Worm (Caenorhabditis elegans) whole organism, young adult: ENCODE data around the gene cpr-4.

Source experiments
- D2030.7 ChIP-seq: fragments of 200-800 bp; sonication (Bioruptor generic); IDR thresholded peaks from 2 replicates; pipeline ENCODE4 v1.3.6; 2022; ENCODE audit warnings: missing genetic modification reagents, missing genetic modification characterization, missing compliant biosample characterization
- F23B12.7 ChIP-seq: sonication (generic microtip); optimal IDR thresholded peaks from 2 replicates; lab custom pipeline; 2017; ENCODE audit warnings: missing genetic modification characterization, mild to moderate bottlenecking, missing compliant biosample characterization, antibody characterized with exemption, moderate library complexity; ENCODE audit not compliant: insufficient read depth
- F49E8.2 ChIP-seq: sonication (generic microtip); optimal IDR thresholded peaks from 3 replicates; lab custom pipeline; 2017; ENCODE audit warnings: missing genetic modification characterization, mild to moderate bottlenecking, missing compliant biosample characterization, antibody characterized with exemption, moderate library complexity; ENCODE audit not compliant: insufficient read depth
- F52B5.7 ChIP-seq: sonication (generic microtip); optimal IDR thresholded peaks from 2 replicates; lab custom pipeline; 2016; ENCODE audit warnings: mild to moderate bottlenecking, missing genetic modification characterization, missing compliant biosample characterization
- K12H6.12 ChIP-seq: fragments of 200-800 bp; sonication (Bioruptor generic); optimal IDR thresholded peaks from 2 replicates; lab custom pipeline; 2018; ENCODE audit warnings: mild to moderate bottlenecking, missing genetic modification characterization, missing compliant biosample characterization
- Y67H2A.10 ChIP-seq: fragments of 200-800 bp; sonication (Bioruptor generic); conservative IDR thresholded peaks from 2 replicates; pipeline ENCODE4 v1.3.6; 2022; ENCODE audit warnings: missing genetic modification reagents, missing genetic modification characterization, missing compliant biosample characterization
- Y95B8A.8 ChIP-seq: fragments of 200-800 bp; sonication (Bioruptor generic); IDR thresholded peaks from 2 replicates; pipeline ENCODE4 v1.3.6; 2022; ENCODE audit warnings: missing genetic modification reagents, missing genetic modification characterization, missing compliant biosample characterization
- ama-1 ChIP-seq, 3 experiments: fragments of 150-350 bp in 1 of 3; sonication (generic microtip) in 2 of 3; optimal IDR thresholded peaks; 2 replicates each; lab custom pipeline; 2014 to 2018; ENCODE audit warnings: missing biosample characterization in 2 of 3, missing genetic modification characterization in 2 of 3, missing genetic modification reagents in 2 of 3
- atf-7 ChIP-seq: sonication (generic microtip); optimal IDR thresholded peaks from 2 replicates; lab custom pipeline; 2017; ENCODE audit warnings: mild to moderate bottlenecking, missing genetic modification characterization, missing compliant biosample characterization
- attf-5 ChIP-seq: fragments of 200-800 bp; sonication (Bioruptor generic); optimal IDR thresholded peaks from 2 replicates; lab custom pipeline; 2018; ENCODE audit warnings: mild to moderate bottlenecking, missing genetic modification characterization, missing compliant biosample characterization
- cebp-1 ChIP-seq, 2 experiments: fragments of 200-800 bp in 1 of 2; sonication (Bioruptor generic) in 1 of 2; sonication (generic microtip) in 1 of 2; IDR thresholded peaks in 1 of 2; optimal IDR thresholded peaks in 1 of 2; 2 replicates each; pipeline versions ENCODE4 v1.3.6 to Lab custom; 2017 to 2022; ENCODE audit warnings: missing compliant biosample characterization in 2 of 2, missing genetic modification characterization in 2 of 2, mild to moderate bottlenecking in 1 of 2, missing genetic modification reagents in 1 of 2, moderate library complexity in 1 of 2
- ceh-58 ChIP-seq: fragments of 200-800 bp; sonication (Bioruptor generic); IDR thresholded peaks from 2 replicates; pipeline ENCODE4 v1.3.6; 2022; ENCODE audit warnings: missing genetic modification characterization, missing compliant biosample characterization
- ceh-91 ChIP-seq: fragments of 200-800 bp; sonication (Bioruptor generic); IDR thresholded peaks from 2 replicates; pipeline ENCODE4 v1.3.6; 2022; ENCODE audit warnings: missing genetic modification reagents, missing genetic modification characterization, missing compliant biosample characterization
- die-1 ChIP-seq: sonication (generic microtip); optimal IDR thresholded peaks from 2 replicates; lab custom pipeline; 2016; ENCODE audit warnings: missing genotype, mild to moderate bottlenecking, missing genetic modification characterization, missing compliant biosample characterization
- dpff-1 ChIP-seq: sonication (generic microtip); optimal IDR thresholded peaks from 2 replicates; lab custom pipeline; 2017; ENCODE audit warnings: mild to moderate bottlenecking, missing genetic modification characterization, missing compliant biosample characterization
- dpl-1 ChIP-seq: fragments of 150-350 bp; optimal IDR thresholded peaks from 2 replicates; lab custom pipeline; 2014; ENCODE audit warnings: missing biosample characterization, missing genetic modification reagents, missing genetic modification characterization
- egl-44 ChIP-seq: fragments of 200-800 bp; sonication (Bioruptor generic); IDR thresholded peaks from 2 replicates; pipeline ENCODE4 v1.3.6; 2022; ENCODE audit warnings: missing genetic modification reagents, missing genetic modification characterization, missing compliant biosample characterization
- egrh-3 ChIP-seq: fragments of 200-800 bp; sonication (Bioruptor generic); IDR thresholded peaks from 2 replicates; pipeline ENCODE4 v1.3.6; 2022; ENCODE audit warnings: missing genetic modification reagents, missing genetic modification characterization, missing compliant biosample characterization
- fkh-3 ChIP-seq: sonication (generic microtip); optimal IDR thresholded peaks from 2 replicates; lab custom pipeline; 2016; ENCODE audit warnings: mild to moderate bottlenecking, missing genetic modification characterization, missing compliant biosample characterization
- hmg-1.2 ChIP-seq: fragments of 200-800 bp; sonication (Bioruptor generic); IDR thresholded peaks from 2 replicates; pipeline ENCODE4 v1.3.6; 2022; ENCODE audit warnings: missing genetic modification reagents, missing genetic modification characterization, missing compliant biosample characterization
- hmg-20 ChIP-seq: fragments of 200-800 bp; sonication (Bioruptor generic); IDR thresholded peaks from 2 replicates; pipeline ENCODE4 v1.3.6; 2022; ENCODE audit warnings: missing genetic modification reagents, missing genetic modification characterization, missing compliant biosample characterization
- hsf-1 ChIP-seq: fragments of 200-800 bp; sonication (Bioruptor generic); IDR thresholded peaks from 2 replicates; pipeline ENCODE4 v1.3.6; 2022; ENCODE audit warnings: missing genetic modification reagents, missing genetic modification characterization, missing compliant biosample characterization
- let-607 ChIP-seq, 2 experiments: fragments of 200-800 bp in 1 of 2; sonication (Bioruptor generic) in 1 of 2; sonication (generic microtip) in 1 of 2; optimal IDR thresholded peaks; 2 replicates each; lab custom pipeline; 2016 to 2018; ENCODE audit warnings: mild to moderate bottlenecking in 2 of 2, missing compliant biosample characterization in 2 of 2, missing genetic modification characterization in 2 of 2, moderate library complexity in 2 of 2, missing genotype in 1 of 2
- lin-26 ChIP-seq: fragments of 200-800 bp; sonication (Bioruptor generic); IDR thresholded peaks from 2 replicates; pipeline ENCODE4 v1.3.6; 2022; ENCODE audit warnings: missing genetic modification reagents, missing genetic modification characterization, missing compliant biosample characterization
- madf-8 ChIP-seq: fragments of 200-800 bp; sonication (Bioruptor generic); conservative IDR thresholded peaks from 2 replicates; pipeline ENCODE4 v1.3.6; 2022; ENCODE audit warnings: missing genetic modification reagents, missing genetic modification characterization, missing compliant biosample characterization
- mel-28 ChIP-seq: sonication (generic microtip); optimal IDR thresholded peaks from 2 replicates; lab custom pipeline; 2016; ENCODE audit warnings: borderline replicate concordance, mild to moderate bottlenecking, missing genetic modification characterization, missing compliant biosample characterization
- nfya-1 ChIP-seq: sonication (generic microtip); optimal IDR thresholded peaks from 2 replicates; lab custom pipeline; 2017; ENCODE audit warnings: antibody characterized with exemption, missing compliant biosample characterization, missing genetic modification characterization, borderline replicate concordance; ENCODE audit not compliant: insufficient read depth
- nfyb-1 ChIP-seq: fragments of 200-800 bp; sonication (Bioruptor generic); IDR thresholded peaks from 2 replicates; pipeline ENCODE4 v1.3.6; 2022; ENCODE audit warnings: missing genetic modification reagents, missing genetic modification characterization, missing compliant biosample characterization
- nhr-80 ChIP-seq: sonication (generic microtip); optimal IDR thresholded peaks from 2 replicates; lab custom pipeline; 2016; ENCODE audit warnings: missing genetic modification characterization, missing compliant biosample characterization
- pbrm-1 ChIP-seq: fragments of 200-800 bp; sonication (Bioruptor generic); IDR thresholded peaks from 2 replicates; pipeline ENCODE4 v1.3.6; 2022; ENCODE audit warnings: missing genetic modification reagents, missing genetic modification characterization, missing compliant biosample characterization
- pha-4 ChIP-seq: fragments of 150-350 bp; sonication (generic microtip); optimal IDR thresholded peaks from 2 replicates; lab custom pipeline; 2014; ENCODE audit warnings: missing biosample characterization, missing genetic modification reagents, missing genetic modification characterization
- repo-1 ChIP-seq: sonication (generic microtip); optimal IDR thresholded peaks from 2 replicates; lab custom pipeline; 2017; ENCODE audit warnings: mild to moderate bottlenecking, missing genetic modification characterization, missing compliant biosample characterization
- rpc-1 ChIP-seq, 2 experiments: fragments of 150-350 bp in 1 of 2; sonication (generic microtip) in 1 of 2; optimal IDR thresholded peaks; 2 replicates each; lab custom pipeline; 2014 to 2018; ENCODE audit warnings: missing biosample characterization in 1 of 2, missing genetic modification characterization in 1 of 2, missing genetic modification reagents in 1 of 2, missing genotype in 1 of 2
- sdz-38 ChIP-seq: sonication (generic microtip); optimal IDR thresholded peaks from 2 replicates; lab custom pipeline; 2016; ENCODE audit warnings: missing genotype, missing genetic modification characterization, missing compliant biosample characterization
- sea-2 ChIP-seq: fragments of 200-800 bp; sonication (Bioruptor generic); IDR thresholded peaks from 2 replicates; pipeline ENCODE4 v1.3.6; 2022; ENCODE audit warnings: missing genetic modification characterization, missing compliant biosample characterization
- snpc-3.4 ChIP-seq: sonication (generic microtip); optimal IDR thresholded peaks from 2 replicates; lab custom pipeline; 2017; ENCODE audit warnings: missing genetic modification characterization, mild to moderate bottlenecking, missing compliant biosample characterization, antibody characterized with exemption, moderate library complexity, missing genotype, missing genetic modification reagents
- snpc-4 ChIP-seq, 5 experiments: fragments of 150-350 bp in 1 of 5; sonication (generic microtip) in 4 of 5; optimal IDR thresholded peaks; 2 replicates each; lab custom pipeline; 2014 to 2018; ENCODE audit warnings: missing genetic modification characterization in 5 of 5, missing biosample characterization in 3 of 5, antibody characterized with exemption in 2 of 5, mild to moderate bottlenecking in 2 of 5, missing compliant biosample characterization in 2 of 5, missing genotype in 2 of 5, moderate library complexity in 2 of 5, missing genetic modification reagents in 1 of 5
- somi-1 ChIP-seq: fragments of 200-800 bp; sonication (Bioruptor generic); optimal IDR thresholded peaks from 2 replicates; lab custom pipeline; 2018; ENCODE audit warnings: mild to moderate bottlenecking, missing genetic modification characterization, missing compliant biosample characterization
- sptf-2 ChIP-seq: fragments of 200-800 bp; sonication (Bioruptor generic); optimal IDR thresholded peaks from 2 replicates; lab custom pipeline; 2018; ENCODE audit warnings: mild to moderate bottlenecking, missing genetic modification characterization, missing compliant biosample characterization
- tbx-9 ChIP-seq: sonication (generic microtip); optimal IDR thresholded peaks from 2 replicates; lab custom pipeline; 2016; ENCODE audit warnings: borderline replicate concordance, missing genetic modification characterization, inconsistent platforms, missing compliant biosample characterization
- tlf-1 ChIP-seq: fragments of 200-800 bp; sonication (Bioruptor generic); optimal IDR thresholded peaks from 2 replicates; lab custom pipeline; 2018; ENCODE audit warnings: mild to moderate bottlenecking, missing genetic modification characterization, missing compliant biosample characterization
- xnd-1 ChIP-seq: sonication (generic microtip); optimal IDR thresholded peaks from 2 replicates; lab custom pipeline; 2016; ENCODE audit warnings: missing genotype, missing genetic modification reagents, missing genetic modification characterization, missing compliant biosample characterization
- ztf-28 ChIP-seq: fragments of 200-800 bp; sonication (Bioruptor generic); IDR thresholded peaks from 2 replicates; pipeline ENCODE4 v1.3.6; 2022; ENCODE audit warnings: missing genetic modification reagents, missing genetic modification characterization, missing compliant biosample characterization
- ztf-3 ChIP-seq: fragments of 200-800 bp; sonication (Bioruptor generic); optimal IDR thresholded peaks from 2 replicates; lab custom pipeline; 2018; ENCODE audit warnings: mild to moderate bottlenecking, missing genetic modification characterization, missing compliant biosample characterization
- ztf-6 ChIP-seq: fragments of 200-800 bp; sonication (Bioruptor generic); IDR thresholded peaks from 2 replicates; pipeline ENCODE4 v1.3.6; 2022; ENCODE audit warnings: missing genetic modification reagents, missing genetic modification characterization, missing compliant biosample characterization

cpr-4 gene

DNA sequence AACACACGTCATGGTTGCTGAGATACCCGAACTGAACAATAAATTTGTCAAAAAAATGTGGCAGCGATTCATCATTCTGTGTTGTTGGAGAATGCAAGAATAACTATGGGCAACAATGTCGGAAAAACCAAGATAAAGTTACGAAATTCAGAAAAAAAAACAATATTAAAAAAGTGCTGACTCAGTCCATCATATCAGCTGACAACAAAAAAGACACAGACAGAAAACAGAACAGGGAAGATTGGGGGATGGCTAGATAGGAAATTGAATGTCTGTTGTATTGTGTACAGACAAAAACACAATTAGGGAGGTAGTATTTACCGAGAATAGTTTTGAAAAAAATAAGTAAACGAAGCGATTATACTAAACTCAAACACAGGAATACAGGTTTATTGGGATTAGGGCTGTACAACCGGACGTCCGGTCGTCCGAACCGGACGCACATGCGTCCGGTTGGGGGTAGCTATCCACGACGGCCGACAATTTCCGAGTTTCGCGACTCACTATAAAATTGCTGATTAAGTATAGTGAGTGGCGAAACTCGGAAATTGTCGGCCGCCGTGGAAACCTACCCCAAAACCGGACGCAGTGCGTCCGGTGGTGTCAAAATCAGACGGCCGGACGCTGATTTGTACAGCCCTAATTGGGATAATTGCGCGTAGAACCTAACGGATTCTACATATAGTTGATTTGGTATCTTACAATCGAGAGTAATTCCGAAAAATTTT, 43.2 kb downstream of the cpr-4 start:
- TF ChIP-seq pha-4 (tag; lab: Kevin White, UChicago), result no peak
- no peak for TF ChIP-seq somi-1 (GFP tag; lab: Kevin White, UChicago)
- TF ChIP-seq F23B12.7, result no peak
- TF ChIP-seq attf-5 (GFP tag; lab: Kevin White, UChicago), result peak; percentile 42
- no peak for TF ChIP-seq Y67H2A.10
- TF ChIP-seq F52B5.7 (tag; lab: Kevin White, UChicago), result no peak
- no peak for TF ChIP-seq ama-1 (optimal IDR thresholded peaks at IDR 0.05; lab: Kevin White, UChicago)
- TF ChIP-seq ama-1 (GFP tag; optimal IDR thresholded peaks at IDR 0.05; lab: Kevin White, UChicago), result no peak
- no peak for TF ChIP-seq nfyb-1 (GFP tag; lab: Robert Waterston, UW)
- peak; percentile 12 for TF ChIP-seq nhr-80
- TF ChIP-seq repo-1 (tag; lab: Kevin White, UChicago), result no peak
- peak; percentile 56 for TF ChIP-seq snpc-3.4 (tag; lab: Kevin White, UChicago)
- no peak for TF ChIP-seq lin-26 (GFP tag; lab: Robert Waterston, UW)
- TF ChIP-seq sptf-2 (GFP tag; lab: Kevin White, UChicago), result no peak
- no peak for TF ChIP-seq sea-2
- TF ChIP-seq ztf-6, result no peak
- peak; percentile 87 for TF ChIP-seq snpc-4 (GFP tag; optimal IDR thresholded peaks at IDR 0.05; lab: Kevin White, UChicago)
- TF ChIP-seq snpc-4 (tag; optimal IDR thresholded peaks at IDR 0.05; lab: Kevin White, UChicago), result peak in 3 of 4 experiments; percentile 85 to 97 (median 94)
- no peak for TF ChIP-seq ceh-58 (GFP tag; lab: Robert Waterston, UW)
- no peak for TF ChIP-seq mel-28 (tag; lab: Kevin White, UChicago)
- TF ChIP-seq sdz-38, result no peak
- TF ChIP-seq rpc-1 (optimal IDR thresholded peaks at IDR 0.05; lab: Kevin White, UChicago), result no peak
- TF ChIP-seq rpc-1 (tag; optimal IDR thresholded peaks at IDR 0.05; lab: Kevin White, UChicago), result no peak
- TF ChIP-seq cebp-1 (GFP tag; IDR thresholded peaks at IDR 0.05; lab: Robert Waterston, UW), result peak; percentile 78
- peak; percentile 81 for TF ChIP-seq cebp-1 (tag; optimal IDR thresholded peaks at IDR 0.05; lab: Kevin White, UChicago)
- TF ChIP-seq hmg-1.2 (GFP tag; lab: Robert Waterston, UW), result peak; percentile 49
- no peak for TF ChIP-seq dpff-1 (tag; lab: Kevin White, UChicago)
- no peak for TF ChIP-seq egl-44 (GFP tag; lab: Robert Waterston, UW)
- TF ChIP-seq die-1 (tag; lab: Kevin White, UChicago), result no peak
- no peak for TF ChIP-seq tbx-9 (tag; lab: Kevin White, UChicago)
- TF ChIP-seq K12H6.12 (tag; lab: Kevin White, UChicago), result no peak
- TF ChIP-seq ztf-3 (GFP tag; lab: Kevin White, UChicago), result no peak
- TF ChIP-seq ceh-91, result no peak
- TF ChIP-seq ztf-28 (GFP tag; lab: Robert Waterston, UW), result no peak
- no peak for TF ChIP-seq D2030.7
- TF ChIP-seq tlf-1 (GFP tag; lab: Kevin White, UChicago), result no peak
- peak; percentile 22 for TF ChIP-seq xnd-1 (tag; lab: Kevin White, UChicago)
- no peak for TF ChIP-seq atf-7 (tag; lab: Kevin White, UChicago)
- TF ChIP-seq madf-8 (GFP tag; lab: Robert Waterston, UW), result no peak
- no peak for TF ChIP-seq F49E8.2 (tag; lab: Kevin White, UChicago)
- no peak for TF ChIP-seq fkh-3
- TF ChIP-seq nfya-1, result no peak
- TF ChIP-seq dpl-1 (GFP tag; lab: Kevin White, UChicago), result no peak
- TF ChIP-seq hsf-1, result no peak
- 0 out of 2 replicates have a peak, but pooled peaks have one; percentile 7 for TF ChIP-seq pbrm-1 (GFP tag; lab: Robert Waterston, UW)
- no peak for TF ChIP-seq egrh-3 (GFP tag; lab: Robert Waterston, UW)
- TF ChIP-seq let-607 (tag; optimal IDR thresholded peaks at IDR 0.05; lab: Kevin White, UChicago), result no peak
- TF ChIP-seq Y95B8A.8 (GFP tag; lab: Robert Waterston, UW), result no peak
- no peak for TF ChIP-seq hmg-20
